Worm (Caenorhabditis elegans) whole organism, early embryonic: ENCODE measurements around the gene F13A2.3.

Source experiments
- B0310.2 ChIP-seq: sonication (generic microtip); optimal IDR thresholded peaks from 2 replicates; lab custom pipeline; 2016; ENCODE audit warnings: mild to moderate bottlenecking, missing genetic modification characterization, missing compliant biosample characterization
- F13C5.2 ChIP-seq: sonication (generic microtip); optimal IDR thresholded peaks from 2 replicates; lab custom pipeline; 2017; ENCODE audit warnings: mild to moderate bottlenecking, missing genetic modification characterization, inconsistent platforms, missing compliant biosample characterization
- ama-1 ChIP-seq: fragments of 150-350 bp; optimal IDR thresholded peaks from 2 replicates; lab custom pipeline; 2014
- ceh-13 ChIP-seq: fragments of 200-800 bp; sonication (Bioruptor generic); optimal IDR thresholded peaks from 2 replicates; lab custom pipeline; 2018; ENCODE audit warnings: mild to moderate bottlenecking, missing genetic modification characterization, missing compliant biosample characterization
- ceh-36 ChIP-seq: sonication (generic microtip); optimal IDR thresholded peaks from 2 replicates; lab custom pipeline; 2016; ENCODE audit warnings: missing genetic modification characterization, inconsistent platforms, missing compliant biosample characterization
- ets-7 ChIP-seq: sonication (generic microtip); optimal IDR thresholded peaks from 2 replicates; lab custom pipeline; 2016; ENCODE audit warnings: missing genotype, missing genetic modification characterization, missing compliant biosample characterization
- hmg-4 ChIP-seq: fragments of 200-800 bp; sonication (Bioruptor generic); optimal IDR thresholded peaks from 2 replicates; lab custom pipeline; 2018; ENCODE audit warnings: mild to moderate bottlenecking, missing genetic modification characterization, missing compliant biosample characterization
- pes-1 ChIP-seq: fragments of 200-800 bp; sonication (Bioruptor generic); IDR thresholded peaks from 2 replicates; pipeline ENCODE4 v1.3.6; 2022; ENCODE audit warnings: missing genetic modification reagents, missing genetic modification characterization, missing compliant biosample characterization
- sea-1 ChIP-seq: fragments of 200-800 bp; sonication (Bioruptor generic); conservative IDR thresholded peaks from 2 replicates; pipeline ENCODE4 v1.3.6; 2022; ENCODE audit warnings: missing genetic modification characterization, missing compliant biosample characterization

ce11 chrV:4419767-4420322, 23.7 kb upstream of the F13A2.3 start, which contains the start of the genes Y47D7A.7 and Y47D7A.2:
- TF ChIP-seq ama-1 (lab: Kevin White, UChicago) (no peak), F13C5.2 (no peak), hmg-4 (GFP tag; lab: Kevin White, UChicago) (no peak), sea-1 (GFP tag; lab: Robert Waterston, UW) (no peak), B0310.2 (no peak), pes-1 (GFP tag; lab: Robert Waterston, UW) (no peak), ceh-13 (GFP tag; lab: Kevin White, UChicago) (no peak), ets-7 (tag; lab: Kevin White, UChicago) (no peak), ceh-36 (tag; lab: Kevin White, UChicago) (no peak)
